Fruit fly (Drosophila melanogaster): ENCODE measurements around the gene mora.

Gene mora

DNA sequence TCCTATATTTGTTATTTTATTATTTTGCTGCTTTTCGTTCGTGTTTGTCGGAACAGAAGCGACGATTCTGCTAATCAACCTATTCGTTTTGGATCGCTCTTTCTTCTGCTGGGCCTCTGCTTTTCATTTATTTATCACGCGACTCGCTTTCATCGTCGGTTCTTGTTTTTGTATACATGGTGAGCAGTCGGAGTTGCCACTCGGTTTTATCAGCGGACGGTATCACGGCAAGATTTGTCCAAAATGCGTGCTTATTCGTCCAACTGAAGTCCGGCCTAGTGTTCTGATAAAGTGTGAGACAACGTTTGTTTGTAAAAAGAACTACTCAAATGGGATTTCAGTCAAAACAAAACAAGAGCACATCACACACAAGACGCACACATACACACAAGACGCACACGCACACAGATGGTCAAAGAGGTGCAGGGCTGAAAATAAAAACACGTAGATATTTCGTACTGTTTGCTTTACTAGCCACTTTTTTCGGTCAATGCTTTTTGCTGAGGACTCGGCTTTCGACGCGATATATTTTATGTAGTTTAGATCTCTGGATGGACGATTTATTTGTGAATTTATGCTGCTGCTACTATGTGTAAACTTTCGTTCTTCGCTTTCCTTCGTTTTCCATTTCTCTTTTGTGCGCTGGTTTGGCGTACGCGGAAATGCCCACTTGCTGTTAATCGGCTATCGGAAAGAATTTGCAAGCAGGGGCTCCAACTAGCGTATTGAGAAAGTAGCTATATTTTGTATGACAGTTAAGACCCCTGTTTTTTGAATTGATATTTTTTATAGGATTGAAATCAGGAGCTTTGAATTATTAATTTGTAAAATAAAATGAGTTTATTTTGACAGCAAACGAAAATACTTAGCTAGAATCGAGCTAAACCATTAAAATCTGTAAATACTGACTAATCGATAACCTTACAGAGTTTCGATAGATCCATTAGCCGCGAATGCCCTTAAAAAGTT, 35.5 kb downstream of the mora start, which contains the start of gene twin:
Gene twin, minus strand, starts transcription at position 632 of the 969 bp plus-strand sequence.
- TF ChIP-seq Mnt (GFP tag; optimal IDR thresholded peaks at IDR 0.05), result peak; percentile 45
- no peak for TF ChIP-seq CG7045 (GFP tag; optimal IDR thresholded peaks at IDR 0.05)
- no peak for TF ChIP-seq cnc (optimal IDR thresholded peaks at IDR 0.05)
- TF ChIP-seq Clk (GFP tag; optimal IDR thresholded peaks at IDR 0.05), result no peak
- TF ChIP-seq CG14711 (tag; optimal IDR thresholded peaks at IDR 0.05), result peak; percentile 51
- peak; percentile 93 for TF ChIP-seq kay (GFP tag; ENCODE audit: borderline replicate concordance)
- peak; percentile 23 for TF ChIP-seq tj (GFP tag; optimal IDR thresholded peaks at IDR 0.05)
- peak; percentile 14 for TF ChIP-seq ovo (GFP tag; optimal IDR thresholded peaks at IDR 0.05)
- no peak for TF ChIP-seq Hr96 (GFP tag; optimal IDR thresholded peaks at IDR 0.05)
- peak; percentile 30 for TF ChIP-seq CG33017 (tag; optimal IDR thresholded peaks at IDR 0.05)
- peak; percentile 50 for TF ChIP-seq CG7101 (tag; optimal IDR thresholded peaks at IDR 0.05)
- TF ChIP-seq cic (GFP tag; optimal IDR thresholded peaks at IDR 0.05), result no peak
- peak; percentile 32 for TF ChIP-seq pad (GFP tag; optimal IDR thresholded peaks at IDR 0.05)
- TF ChIP-seq Crg-1 (GFP tag; optimal IDR thresholded peaks at IDR 0.05), result peak; percentile 51
- peak; percentile 44 for TF ChIP-seq bab1 (GFP tag; optimal IDR thresholded peaks at IDR 0.05)
- peak; percentile 72 for TF ChIP-seq toe (GFP tag; optimal IDR thresholded peaks at IDR 0.05)
- TF ChIP-seq CG1620 (GFP tag; optimal IDR thresholded peaks at IDR 0.05), result peak; percentile 73
- peak; percentile 3 for TF ChIP-seq CG12768 (GFP tag; optimal IDR thresholded peaks at IDR 0.05)
- peak; percentile 41 for TF ChIP-seq CG11617 (GFP tag; optimal IDR thresholded peaks at IDR 0.05)
- no peak for TF ChIP-seq CG5204 (GFP tag; optimal IDR thresholded peaks at IDR 0.05)

DNA sequence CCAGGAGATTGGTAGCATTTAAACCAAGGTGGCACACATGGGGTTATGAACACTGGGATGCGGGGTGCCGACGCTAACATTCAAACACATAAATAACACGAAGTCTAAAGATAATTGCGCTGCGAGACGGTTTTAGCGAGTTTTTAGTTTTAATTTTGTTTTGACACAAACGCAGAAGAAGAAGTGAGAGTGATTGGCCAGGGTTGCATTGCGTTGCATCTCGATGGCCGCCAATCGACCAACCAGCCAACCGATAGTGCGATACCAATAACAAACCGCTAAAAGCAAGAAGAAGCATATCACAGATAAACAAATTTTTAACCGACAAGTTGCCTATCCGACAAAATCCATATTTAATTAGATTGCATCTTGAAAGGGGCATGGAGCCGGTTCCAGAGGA, 40.6 kb downstream of the mora start, which contains the start of the genes Spps and CG13609:
Gene Spps, minus strand, starts transcription at position 191 of the 400 bp plus-strand sequence.
Gene CG13609, plus strand, starts transcription at position 280 of the 400 bp plus-strand sequence.
- TF ChIP-seq CG11617 (GFP tag; optimal IDR thresholded peaks at IDR 0.05) (peak; percentile 15), ovo (GFP tag; optimal IDR thresholded peaks at IDR 0.05) (no peak), tj (GFP tag; optimal IDR thresholded peaks at IDR 0.05) (peak; percentile 21), CG7045 (GFP tag; optimal IDR thresholded peaks at IDR 0.05) (no peak), cic (GFP tag; optimal IDR thresholded peaks at IDR 0.05) (peak; percentile 65), CG33017 (tag; optimal IDR thresholded peaks at IDR 0.05) (no peak), bab1 (GFP tag; optimal IDR thresholded peaks at IDR 0.05) (peak; percentile 57)

DNA sequence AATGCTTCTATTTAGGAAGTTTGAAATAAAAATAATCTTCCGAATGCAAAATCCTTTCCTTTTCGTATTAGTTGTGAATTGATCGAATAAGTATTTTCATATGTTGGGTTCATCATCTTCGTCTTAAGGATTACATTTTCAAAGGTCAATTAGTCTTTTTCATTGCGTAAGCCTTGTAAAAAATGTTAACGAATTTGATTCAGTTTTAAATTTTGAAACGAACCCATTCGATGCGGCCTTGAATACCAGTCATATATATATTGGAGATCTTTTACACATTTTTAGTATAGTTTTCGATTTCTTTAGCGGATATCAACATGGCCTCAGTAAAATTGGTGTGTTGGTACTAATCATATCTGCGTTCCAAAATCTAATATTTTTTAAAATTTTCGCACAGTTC, 42.5 kb downstream of the mora start, which contains the start of gene Acp95EF:
Gene Acp95EF, plus strand, starts transcription at position 301 of the 400 bp plus-strand sequence.
- peak; percentile 71 for TF ChIP-seq kay (GFP tag; ENCODE audit: borderline replicate concordance)
- no peak for TF ChIP-seq pad (GFP tag; optimal IDR thresholded peaks at IDR 0.05)

DNA sequence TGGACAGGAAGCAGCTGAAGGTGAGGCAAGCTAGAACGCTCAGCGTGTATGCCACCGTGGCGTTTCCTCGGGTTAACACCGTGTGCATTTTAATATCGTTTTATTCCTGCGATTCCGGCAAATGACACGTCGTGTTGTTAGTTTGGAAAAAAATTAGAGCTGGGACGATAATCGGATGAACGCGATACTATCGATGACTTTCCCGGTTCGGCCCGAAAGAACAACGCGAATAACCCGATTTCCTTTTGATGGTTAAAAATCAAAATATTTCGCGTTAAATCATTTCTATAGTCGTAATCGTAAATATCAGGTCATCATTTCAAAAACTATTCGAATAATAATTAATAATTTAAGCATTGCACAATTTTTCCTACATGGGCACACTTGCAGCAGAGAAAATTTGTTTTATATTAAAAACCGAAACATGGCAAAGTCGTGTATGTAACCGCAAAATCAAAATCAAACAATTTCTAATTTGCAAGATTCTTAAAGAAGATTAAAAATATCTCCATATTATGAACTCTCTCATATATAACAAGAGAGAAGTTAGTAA, 43.8 kb downstream of the mora start, which contains the start of gene Spase22-23:
Gene Spase22-23, minus strand, starts transcription at position 166 of the 553 bp plus-strand sequence.
- TF ChIP-seq bab1 (GFP tag; optimal IDR thresholded peaks at IDR 0.05), result no peak
- no peak for TF ChIP-seq toe (GFP tag; optimal IDR thresholded peaks at IDR 0.05)
- no peak for TF ChIP-seq ovo (GFP tag; optimal IDR thresholded peaks at IDR 0.05)
- no peak for TF ChIP-seq Clk (GFP tag; optimal IDR thresholded peaks at IDR 0.05)
- TF ChIP-seq CG7101 (tag; optimal IDR thresholded peaks at IDR 0.05), result no peak
- no peak for TF ChIP-seq cic (GFP tag; optimal IDR thresholded peaks at IDR 0.05)
- TF ChIP-seq tj (GFP tag; optimal IDR thresholded peaks at IDR 0.05), result no peak
- no peak for TF ChIP-seq CG14711 (tag; optimal IDR thresholded peaks at IDR 0.05)
- TF ChIP-seq CG33017 (tag; optimal IDR thresholded peaks at IDR 0.05), result no peak
- TF ChIP-seq Crg-1 (GFP tag; optimal IDR thresholded peaks at IDR 0.05), result no peak
- TF ChIP-seq CG11617 (GFP tag; optimal IDR thresholded peaks at IDR 0.05), result no peak
- no peak for TF ChIP-seq CG12768 (GFP tag; optimal IDR thresholded peaks at IDR 0.05)
- no peak for TF ChIP-seq Hr96 (GFP tag; optimal IDR thresholded peaks at IDR 0.05)
- TF ChIP-seq Mnt (GFP tag; optimal IDR thresholded peaks at IDR 0.05), result no peak
- TF ChIP-seq CG5204 (GFP tag; optimal IDR thresholded peaks at IDR 0.05), result no peak
- no peak for TF ChIP-seq kay (GFP tag; ENCODE audit: borderline replicate concordance)
- no peak for TF ChIP-seq CG1620 (GFP tag; optimal IDR thresholded peaks at IDR 0.05)
- no peak for TF ChIP-seq CG7045 (GFP tag; optimal IDR thresholded peaks at IDR 0.05)
- no peak for TF ChIP-seq pad (GFP tag; optimal IDR thresholded peaks at IDR 0.05)
- TF ChIP-seq cnc (optimal IDR thresholded peaks at IDR 0.05), result no peak

DNA sequence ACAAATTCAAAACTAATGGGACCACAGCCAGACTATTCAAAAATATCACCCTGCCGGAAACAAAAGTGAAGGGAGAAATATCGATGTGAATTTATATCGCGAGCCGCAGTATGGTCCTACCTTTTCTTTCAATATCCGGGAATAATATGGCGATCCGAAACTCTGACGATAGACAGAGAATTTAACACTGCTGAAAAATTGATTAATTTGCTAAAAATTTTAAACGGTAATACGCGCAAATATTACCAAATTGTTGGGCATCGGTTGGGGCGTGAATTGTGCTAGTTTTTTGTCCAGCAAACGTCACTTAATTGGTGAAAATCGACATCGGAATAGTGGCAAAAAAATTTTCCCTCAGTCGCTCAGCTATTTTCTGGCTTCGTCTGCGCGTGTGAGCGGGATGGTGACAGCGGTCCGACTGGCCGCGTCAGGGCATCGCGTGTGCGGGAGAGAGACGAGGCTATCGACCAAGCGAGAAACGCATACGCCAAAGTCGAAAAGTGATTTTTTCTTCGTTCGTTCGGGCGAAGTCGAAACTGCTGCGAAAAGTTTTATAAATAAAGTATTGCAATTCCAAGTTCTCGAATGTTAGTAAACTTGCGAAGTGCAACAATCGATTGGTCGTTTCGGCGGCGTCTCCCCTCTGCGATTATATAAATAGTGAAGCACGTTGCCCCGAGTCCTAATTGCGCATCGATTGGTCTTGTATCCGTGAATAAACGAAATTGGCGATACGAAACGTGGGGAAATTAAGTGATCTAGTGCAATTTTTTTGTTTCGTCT, 44.5 kb downstream of the mora start, which contains the start of gene mask:
Gene mask, plus strand, starts transcription at position 140 of the 783 bp plus-strand sequence.
- TF ChIP-seq CG1620 (GFP tag; optimal IDR thresholded peaks at IDR 0.05) (peak; percentile 93), toe (GFP tag; optimal IDR thresholded peaks at IDR 0.05) (peak; percentile 87), CG11617 (GFP tag; optimal IDR thresholded peaks at IDR 0.05) (peak; percentile 90), cnc (optimal IDR thresholded peaks at IDR 0.05) (no peak), CG7101 (tag; optimal IDR thresholded peaks at IDR 0.05) (peak; percentile 84), CG33017 (tag; optimal IDR thresholded peaks at IDR 0.05) (peak; percentile 50), bab1 (GFP tag; optimal IDR thresholded peaks at IDR 0.05) (peak; percentile 73), Mnt (GFP tag; optimal IDR thresholded peaks at IDR 0.05) (peak; percentile 70), pad (GFP tag; optimal IDR thresholded peaks at IDR 0.05) (peak; percentile 43), Crg-1 (GFP tag; optimal IDR thresholded peaks at IDR 0.05) (peak; percentile 90), Hr96 (GFP tag; optimal IDR thresholded peaks at IDR 0.05) (peak; percentile 90), CG12768 (GFP tag; optimal IDR thresholded peaks at IDR 0.05) (peak; percentile 67), ovo (GFP tag; optimal IDR thresholded peaks at IDR 0.05) (peak; percentile 90), CG5204 (GFP tag; optimal IDR thresholded peaks at IDR 0.05) (no peak), kay (GFP tag; ENCODE audit: borderline replicate concordance) (no peak), CG7045 (GFP tag; optimal IDR thresholded peaks at IDR 0.05) (peak; percentile 82), CG14711 (tag; optimal IDR thresholded peaks at IDR 0.05) (peak; percentile 39), cic (GFP tag; optimal IDR thresholded peaks at IDR 0.05) (peak; percentile 29), Clk (GFP tag; optimal IDR thresholded peaks at IDR 0.05) (no peak), tj (GFP tag; optimal IDR thresholded peaks at IDR 0.05) (peak; percentile 64)
